Fruit fly (Drosophila melanogaster): Measurements from ENCODE around the gene CG46304.

- TF ChIP-seq CG8159 (tag; optimal IDR thresholded peaks at IDR 0.05) = peak; percentile 65
- TF ChIP-seq EcR (GFP tag; optimal IDR thresholded peaks at IDR 0.05) = peak; percentile 89
- TF ChIP-seq CG4496 (GFP tag; IDR thresholded peaks at IDR 0.05) = peak; percentile 39; the same call in 2 of the 3 replicates
- TF ChIP-seq fd96Ca (GFP tag; IDR thresholded peaks at IDR 0.05) = no peak
- TF ChIP-seq gl (tag; optimal IDR thresholded peaks at IDR 0.05) = no peak
- TF ChIP-seq Ets98B (GFP tag; IDR thresholded peaks at IDR 0.05) = no peak
- peak; percentile 59 for TF ChIP-seq CG9948 (tag; optimal IDR thresholded peaks at IDR 0.05)
- peak; percentile 1 for TF ChIP-seq CG34367 (tag; optimal IDR thresholded peaks at IDR 0.05)
- no peak for TF ChIP-seq rn (GFP tag; IDR thresholded peaks at IDR 0.05)
- no peak for TF ChIP-seq Pif1B (GFP tag; optimal IDR thresholded peaks at IDR 0.05)
- TF ChIP-seq CG12605 (GFP tag; IDR thresholded peaks at IDR 0.05) = no peak
- peak; percentile 48 for TF ChIP-seq CG15710 (tag; optimal IDR thresholded peaks at IDR 0.05)
- TF ChIP-seq Snoo (tag; optimal IDR thresholded peaks at IDR 0.05) = no peak
Observed at dm6 chr2L:18945765-18946552, at the start of gene CG46304.
